Worm (Caenorhabditis elegans) whole organism, L2 larva: Measurements from ENCODE around the gene F33C8.4.

Experiments
- lin-13 ChIP-seq: fragments of 150-350 bp; optimal IDR thresholded peaks from 2 replicates; lab custom pipeline; 2014; ENCODE audit warnings: missing biosample characterization, missing genetic modification reagents, missing genetic modification characterization
- mab-5 ChIP-seq: fragments of 150-350 bp; optimal IDR thresholded peaks from 2 replicates; lab custom pipeline; 2014; ENCODE audit warnings: missing biosample characterization, missing genetic modification characterization
- peb-1 ChIP-seq: fragments of 150-350 bp; optimal IDR thresholded peaks from 2 replicates; lab custom pipeline; 2014; ENCODE audit warnings: missing biosample characterization, missing genetic modification characterization
- unc-55 ChIP-seq: fragments of 150-350 bp; sonication (generic microtip); optimal IDR thresholded peaks from 3 replicates; lab custom pipeline; 2014; ENCODE audit warnings: missing biosample characterization, missing genetic modification reagents, missing genetic modification characterization
- unc-62 ChIP-seq: fragments of 150-350 bp; optimal IDR thresholded peaks from 2 replicates; lab custom pipeline; 2014; ENCODE audit warnings: missing biosample characterization, missing genetic modification reagents, missing genetic modification characterization
- ztf-4 ChIP-seq: fragments of 150-350 bp; optimal IDR thresholded peaks from 2 replicates; lab custom pipeline; 2014; ENCODE audit warnings: missing biosample characterization, missing genetic modification characterization

DNA sequence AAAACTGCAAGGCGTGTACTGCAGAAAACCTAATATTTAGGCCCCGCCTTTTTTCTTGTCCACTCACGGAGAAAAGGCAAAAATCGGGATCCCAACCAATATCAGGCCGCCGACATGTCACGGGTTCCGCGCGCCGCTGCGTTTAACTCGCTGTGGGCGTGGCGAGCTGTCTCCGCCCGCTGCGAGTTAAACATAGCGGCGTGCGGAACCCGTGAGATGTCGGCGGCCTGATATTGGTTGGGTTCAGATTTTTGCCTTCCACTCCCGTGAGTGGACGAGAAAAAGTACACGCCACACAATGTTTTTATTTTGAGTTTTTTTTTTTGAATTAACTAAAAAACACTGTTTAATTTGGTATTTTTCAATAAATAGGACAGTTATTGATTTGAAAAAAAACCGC is 16.6 kb upstream of the F33C8.4 start:
- TF ChIP-seq unc-62 (no peak), peb-1 (tag; lab: Kevin White, UChicago) (no peak), unc-55 (GFP tag; lab: Kevin White, UChicago) (no peak), lin-13 (no peak), ztf-4 (tag; lab: Kevin White, UChicago) (no peak), mab-5 (tag; lab: Kevin White, UChicago) (no peak)
